Worm (Caenorhabditis elegans): ENCODE results near the gene algn-14.

- TF ChIP-seq unc-39 (tag; optimal IDR thresholded peaks at IDR 0.05), result no peak
- TF ChIP-seq ceh-9 (tag; optimal IDR thresholded peaks at IDR 0.05), result no peak
- no peak for TF ChIP-seq nhr-77 (tag; optimal IDR thresholded peaks at IDR 0.05)
- TF ChIP-seq zag-1 (tag; optimal IDR thresholded peaks at IDR 0.05), result no peak
- no peak for TF ChIP-seq mml-1 (tag; optimal IDR thresholded peaks at IDR 0.05)
- no peak for TF ChIP-seq ztf-11 (tag; optimal IDR thresholded peaks at IDR 0.05)
- TF ChIP-seq ZK546.5 (tag; optimal IDR thresholded peaks at IDR 0.05), result no peak
- no peak for TF ChIP-seq pqm-1 (tag; optimal IDR thresholded peaks at IDR 0.05)
Observed at ce11 chrIV:3765457-3765856, 37.8 kb downstream of the algn-14 start.

Measured in whole organism, L3 larva.